Fruit fly (Drosophila melanogaster) S2 (cell line): ENCODE data around the gene CG33178.

Experiments
- CG8478 ChIP-seq: fragments of >200 bp; optimal IDR thresholded peaks from 2 replicates; lab custom pipeline; 2018
- CTCF ChIP-seq, 2 experiments: fragments of >200 bp; optimal IDR thresholded peaks; 2 replicates each; lab custom pipeline; 2018

The CG33178 gene

DNA sequence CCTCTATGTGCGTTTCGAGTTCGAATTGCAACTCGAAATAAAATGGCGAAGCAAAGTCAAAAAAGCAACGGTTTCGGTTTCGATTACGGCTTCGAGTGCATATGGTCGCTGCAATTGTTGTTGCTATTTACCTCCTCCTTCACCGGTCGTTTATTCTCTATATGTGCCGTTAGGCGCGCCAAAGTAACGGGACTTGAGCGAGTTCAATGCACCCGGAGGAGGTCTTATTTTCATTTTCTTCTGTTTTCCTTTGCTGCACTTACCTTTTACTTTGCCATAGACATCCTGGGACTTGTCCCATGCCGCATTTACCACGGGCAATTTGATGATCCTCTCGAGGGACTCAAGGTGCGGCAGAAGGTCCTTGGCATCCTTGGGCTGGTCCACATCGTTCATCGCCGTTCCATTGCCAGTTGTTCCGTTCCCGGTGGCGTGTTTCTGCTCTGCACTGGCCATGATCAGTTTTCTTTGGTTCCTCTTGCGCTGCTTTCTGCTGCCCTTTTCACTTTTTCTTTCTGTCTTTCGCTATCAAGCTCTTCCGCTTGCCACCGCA lies 7.1 kb upstream of the CG33178 start:
- no peak for TF ChIP-seq CTCF (optimal IDR thresholded peaks at IDR 0.05; lab: Kevin White, UChicago)

- TF ChIP-seq CTCF (optimal IDR thresholded peaks at IDR 0.05; lab: Kevin White, UChicago), result no peak
- no peak for TF ChIP-seq CG8478 (lab: Kevin White, UChicago)
Measured at dm6 chrX:15076038-15076575, 6.5 kb upstream of the CG33178 start, which contains the start of gene Lsd-2. Gene Lsd-2 (minus strand): TSS chrX:15076220.

DNA sequence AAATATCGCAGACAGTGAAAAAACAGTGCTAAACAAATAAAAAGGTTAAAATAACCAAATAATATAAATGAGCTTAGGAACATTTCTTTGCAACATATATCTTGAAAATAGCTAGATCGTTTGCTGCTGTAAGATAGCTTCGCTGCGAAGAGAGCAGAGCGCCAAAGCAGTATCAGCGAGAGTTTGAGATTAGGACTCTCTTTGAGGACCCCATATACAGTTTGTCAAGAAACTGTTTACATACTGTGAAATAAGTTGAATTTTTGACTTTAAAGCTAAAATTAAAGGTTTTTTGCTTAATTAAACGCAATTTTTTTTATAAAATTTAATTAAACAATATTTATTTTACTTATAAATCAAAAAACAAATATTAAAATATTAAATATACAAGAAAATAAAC lies 6.0 kb upstream of the CG33178 start:
- TF ChIP-seq CG8478 (lab: Kevin White, UChicago) (no peak), CTCF (optimal IDR thresholded peaks at IDR 0.05; lab: Kevin White, UChicago) (no peak)

DNA sequence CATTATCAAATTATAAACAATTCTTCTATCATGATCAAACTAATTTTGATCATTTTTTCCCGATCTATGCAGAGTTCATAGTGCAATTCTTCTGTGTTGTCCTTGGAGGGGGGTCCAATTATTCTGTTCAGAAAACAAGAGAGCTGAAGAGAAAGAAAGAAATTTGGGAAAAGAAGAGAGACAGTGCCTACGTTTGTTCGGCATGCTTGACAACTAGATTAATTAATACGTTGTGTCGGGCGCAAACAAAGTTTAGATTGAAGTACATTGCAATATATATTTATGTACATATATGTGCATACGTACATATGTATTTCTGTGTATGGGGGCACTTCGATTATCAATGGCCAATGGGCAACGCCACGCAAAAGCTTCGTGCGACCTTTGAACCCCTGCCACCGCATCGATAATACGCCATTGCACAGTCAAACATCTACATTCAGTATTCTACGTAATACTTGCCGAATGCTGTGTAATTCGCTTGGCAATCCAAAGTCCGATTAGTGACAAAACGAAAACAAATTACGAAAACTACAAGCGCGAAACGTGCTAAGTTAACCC lies 5.0 kb upstream of the CG33178 start:
- no peak for TF ChIP-seq CG8478 (lab: Kevin White, UChicago)

dm6 chrX:15078394-15078793 lies 4.2 kb upstream of the CG33178 start:
- TF ChIP-seq CG8478 (lab: Kevin White, UChicago), result no peak
- TF ChIP-seq CTCF (optimal IDR thresholded peaks at IDR 0.05; lab: Kevin White, UChicago), result no peak

- no peak for TF ChIP-seq CG8478 (lab: Kevin White, UChicago)
- TF ChIP-seq CTCF (optimal IDR thresholded peaks at IDR 0.05; lab: Kevin White, UChicago), result no peak
Measured at dm6 chrX:15079163-15079809, 3.3 kb upstream of the CG33178 start.

dm6 chrX:15079945-15080344 lies 2.7 kb upstream of the CG33178 start:
- TF ChIP-seq CTCF (optimal IDR thresholded peaks at IDR 0.05; lab: Kevin White, UChicago) (no peak), CG8478 (lab: Kevin White, UChicago) (no peak)

DNA sequence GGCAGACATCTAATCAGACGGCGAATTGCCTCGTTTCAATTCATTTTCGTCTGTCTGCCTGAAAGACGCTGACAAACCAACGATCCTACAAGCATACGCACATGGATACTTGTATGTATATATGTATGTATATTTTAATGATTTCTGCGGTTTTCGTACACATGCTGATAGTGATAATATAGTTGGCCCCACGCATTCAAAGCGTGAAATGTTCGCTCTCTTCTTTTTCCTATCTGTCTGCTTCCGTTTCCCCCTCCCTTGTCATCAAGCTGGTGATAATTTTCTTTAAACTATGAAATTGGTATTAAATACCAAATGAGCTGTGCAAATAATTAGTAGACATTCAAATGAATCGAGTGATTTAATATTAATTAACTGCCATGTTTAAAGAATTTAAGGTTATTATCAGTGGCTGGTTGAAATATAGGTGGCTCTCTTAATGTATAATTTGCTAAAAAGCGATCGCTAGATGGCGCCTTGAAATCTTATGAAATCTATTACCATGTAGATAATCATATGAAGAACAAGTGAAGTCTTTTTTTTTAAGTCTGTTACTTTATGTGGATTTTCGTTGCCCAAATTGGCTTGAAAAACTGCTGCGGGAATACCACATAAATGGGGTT lies 1.7 kb upstream of the CG33178 start, which contains the start of gene CG33177:
Gene CG33177, plus strand, starts transcription at position 588 of the 623 bp plus-strand sequence.
- peak; percentile 76 to 87 for TF ChIP-seq CTCF (optimal IDR thresholded peaks at IDR 0.05; lab: Kevin White, UChicago)
- no peak for TF ChIP-seq CG8478 (lab: Kevin White, UChicago)

dm6 chrX:15084580-15085138 lies 2.0 kb downstream of the CG33178 start, which contains the start of gene Cox17:
Gene Cox17 (minus strand): TSS chrX:15084699.
- TF ChIP-seq CG8478 (lab: Kevin White, UChicago) (no peak), CTCF (optimal IDR thresholded peaks at IDR 0.05; lab: Kevin White, UChicago) (no peak)

DNA sequence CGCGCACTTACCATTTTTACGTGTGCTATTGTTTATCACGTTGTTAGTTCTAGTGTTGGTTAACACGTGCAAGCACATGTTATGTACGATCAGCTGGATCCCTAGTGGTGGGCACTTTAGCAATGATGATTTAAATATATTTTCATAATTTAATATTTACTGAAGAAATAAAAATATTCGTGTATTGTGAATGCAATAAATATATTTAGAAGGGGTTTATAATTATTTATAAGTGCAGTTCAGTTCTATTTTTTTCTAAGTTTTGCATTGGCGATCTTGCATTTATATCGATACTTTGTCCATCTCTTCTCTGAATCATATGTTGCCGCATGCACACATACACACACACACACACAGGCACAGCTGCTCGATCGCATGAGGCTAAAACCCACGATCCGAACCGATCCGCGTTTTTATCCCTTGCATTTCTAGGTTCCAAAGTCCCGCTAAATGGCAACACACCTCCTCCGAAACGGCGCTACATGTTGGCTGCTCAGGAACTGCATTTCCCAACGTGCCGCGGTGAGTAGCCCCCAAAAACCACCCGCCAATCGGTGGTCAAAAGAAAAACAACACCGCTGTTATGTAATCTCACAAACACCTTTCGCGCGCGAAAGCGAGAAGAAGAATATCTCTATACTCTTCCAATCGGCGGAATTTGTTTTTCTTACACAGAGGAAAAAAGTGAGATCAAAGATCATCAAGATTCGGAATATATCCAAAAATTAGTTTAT lies 3.3 kb downstream of the CG33178 start, which contains the start of the genes CG15027 and Dbct:
Gene CG15027, minus strand, starts transcription at position 51 of the 734 bp plus-strand sequence.
Gene Dbct, plus strand, starts transcription at position 349 of the 734 bp plus-strand sequence.
- no peak for TF ChIP-seq CG8478 (lab: Kevin White, UChicago)
- no peak for TF ChIP-seq CTCF (optimal IDR thresholded peaks at IDR 0.05; lab: Kevin White, UChicago)

dm6 chrX:15089146-15089698 lies 6.6 kb downstream of the CG33178 start, which contains the start of gene Rab3-GEF:
Gene Rab3-GEF (plus strand): TSS chrX:15089682.
- no peak for TF ChIP-seq CG8478 (lab: Kevin White, UChicago)
- TF ChIP-seq CTCF (optimal IDR thresholded peaks at IDR 0.05; lab: Kevin White, UChicago), result no peak

DNA sequence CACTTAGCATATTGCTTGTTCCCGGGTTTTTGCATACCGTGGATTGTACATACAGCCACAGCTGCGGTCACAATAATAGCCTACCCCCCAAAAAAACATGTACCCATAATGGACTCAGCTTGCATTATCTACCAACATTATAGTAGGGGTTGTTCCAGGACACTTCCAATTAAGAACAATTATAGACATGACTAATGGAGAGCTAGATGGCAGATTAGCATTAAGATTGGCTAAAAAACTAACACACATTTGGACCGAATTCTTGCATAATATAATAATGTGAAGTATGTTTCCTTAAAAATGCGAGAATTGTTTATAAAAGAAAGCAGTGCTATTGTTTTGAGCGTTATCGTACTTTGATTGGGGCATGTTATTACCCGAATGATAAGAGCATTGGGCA lies 7.7 kb downstream of the CG33178 start:
- TF ChIP-seq CG8478 (lab: Kevin White, UChicago) (no peak), CTCF (optimal IDR thresholded peaks at IDR 0.05; lab: Kevin White, UChicago) (no peak)

DNA sequence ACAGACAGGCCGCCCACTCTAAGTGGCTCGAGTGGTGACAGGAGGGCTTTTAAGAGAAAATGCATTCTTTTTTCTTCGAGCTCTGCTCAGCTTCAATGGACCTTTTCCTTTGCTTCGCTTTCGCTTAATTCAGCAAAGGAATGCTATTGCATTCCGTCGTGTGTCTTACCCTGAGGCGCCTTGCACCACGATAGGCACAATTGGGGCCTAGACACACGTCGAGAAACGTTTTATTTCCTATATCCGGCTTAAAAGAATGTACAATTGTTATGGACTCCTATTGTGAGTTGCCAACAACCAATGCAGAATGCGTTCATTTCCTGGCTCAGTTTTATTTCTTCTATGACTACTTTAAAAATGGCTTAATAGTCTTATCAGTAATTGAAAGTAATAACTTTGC lies 8.5 kb downstream of the CG33178 start:
- TF ChIP-seq CTCF (optimal IDR thresholded peaks at IDR 0.05; lab: Kevin White, UChicago), result no peak
- no peak for TF ChIP-seq CG8478 (lab: Kevin White, UChicago)
